Worm (Caenorhabditis elegans) whole organism, young adult: ENCODE measurements around the gene C28G1.2.

Experiments
- him-1 ChIP-seq: sonication (generic microtip); optimal IDR thresholded peaks from 2 replicates; lab custom pipeline; 2016; ENCODE audit warnings: missing genotype, missing genetic modification reagents, missing genetic modification characterization, missing compliant biosample characterization
- nfya-2 ChIP-seq: fragments of 200-800 bp; sonication (Bioruptor generic); IDR thresholded peaks from 2 replicates; pipeline ENCODE4 v1.3.6; 2022; ENCODE audit warnings: missing genetic modification reagents, missing genetic modification characterization, missing compliant biosample characterization
- nhr-90 ChIP-seq: sonication (generic microtip); optimal IDR thresholded peaks from 2 replicates; lab custom pipeline; 2016; ENCODE audit warnings: missing genotype, mild to moderate bottlenecking, missing genetic modification characterization, missing compliant biosample characterization
- zfh-2 ChIP-seq: fragments of 200-800 bp; sonication (Bioruptor generic); conservative IDR thresholded peaks from 2 replicates; pipeline ENCODE4 v1.3.6; 2022; ENCODE audit warnings: missing genetic modification reagents, missing genetic modification characterization, missing compliant biosample characterization
- ztf-18 ChIP-seq: sonication (generic microtip); optimal IDR thresholded peaks from 2 replicates; lab custom pipeline; 2016; ENCODE audit warnings: missing genotype, mild to moderate bottlenecking, missing genetic modification characterization, missing compliant biosample characterization

DNA sequence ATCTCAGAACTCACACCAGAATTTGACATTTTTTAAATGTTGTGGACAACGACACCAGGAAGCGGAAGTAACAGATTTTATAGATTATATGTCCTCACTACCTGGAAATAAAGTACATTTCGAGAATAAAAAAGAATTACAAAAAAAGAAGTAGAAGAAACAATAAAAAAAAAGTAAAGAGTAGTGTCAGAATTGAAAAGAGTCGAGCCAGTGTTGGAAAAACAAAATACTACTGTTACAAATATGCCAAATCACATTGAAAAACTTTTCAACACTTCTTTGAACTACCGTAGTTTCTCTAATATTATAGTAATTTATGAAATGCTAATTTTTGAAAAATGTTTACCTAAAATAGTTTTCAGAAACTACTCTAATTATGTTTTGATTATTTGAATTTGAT lies 38.9 kb downstream of the C28G1.2 start, which contains the start of gene C06E2.1:
- TF ChIP-seq ztf-18 (tag; lab: Kevin White, UChicago) (no peak), him-1 (tag; lab: Kevin White, UChicago) (no peak), nfya-2 (GFP tag; lab: Robert Waterston, UW) (no peak), zfh-2 (no peak), nhr-90 (tag; lab: Kevin White, UChicago) (no peak)
